Fruit fly (Drosophila melanogaster) whole organism, wandering third instar larva: Measurements from ENCODE around the gene CG12099.

Source experiments
- CG32264 ChIP-seq: fragments of 200-800 bp; sonication (Bioruptor generic); optimal IDR thresholded peaks from 2 replicates; lab custom pipeline; 2016; ENCODE audit warnings: missing biosample characterization, missing genetic modification characterization
- CG9705 ChIP-seq: fragments of 200-800 bp; sonication (Bioruptor generic); optimal IDR thresholded peaks from 2 replicates; lab custom pipeline; 2018; ENCODE audit warnings: missing biosample characterization, mild to moderate bottlenecking, missing genetic modification characterization
- CrebA ChIP-seq: fragments of 200-800 bp; sonication (Bioruptor generic); optimal IDR thresholded peaks from 2 replicates; lab custom pipeline; 2016; ENCODE audit warnings: missing biosample characterization, mild to moderate bottlenecking, missing genetic modification characterization, borderline replicate concordance
- Dfd ChIP-seq: fragments of >200 bp; optimal IDR thresholded peaks from 2 replicates; lab custom pipeline; 2017; ENCODE audit warnings: missing biosample characterization, missing genetic modification characterization
- Dif ChIP-seq: fragments of 200-275, 200-300 bp; sonication (Bioruptor generic); optimal IDR thresholded peaks from 2 replicates; lab custom pipeline; 2018; ENCODE audit warnings: missing biosample characterization, missing genetic modification characterization; ENCODE audit not compliant: partially characterized antibody
- GATAd ChIP-seq: sonication (Bioruptor generic); optimal IDR thresholded peaks from 2 replicates; lab custom pipeline; 2016; ENCODE audit warnings: missing biosample characterization, missing genetic modification characterization
- HLH106 ChIP-seq: fragments of 200-800 bp; optimal IDR thresholded peaks from 3 replicates; lab custom pipeline; 2019; ENCODE audit warnings: missing biosample characterization, mild to moderate bottlenecking, missing genetic modification characterization, moderate library complexity
- Hnf4 ChIP-seq: fragments of 200-800 bp; sonication (Bioruptor generic); optimal IDR thresholded peaks from 2 replicates; lab custom pipeline; 2016; ENCODE audit warnings: missing biosample characterization, mild to moderate bottlenecking, missing genetic modification characterization
- Hr78 ChIP-seq: fragments of >200 bp; optimal IDR thresholded peaks from 2 replicates; lab custom pipeline; 2017; ENCODE audit warnings: missing biosample characterization, missing genetic modification characterization
- Hr83 ChIP-seq: fragments of 200-300 bp; sonication (Bioruptor generic); optimal IDR thresholded peaks from 2 replicates; lab custom pipeline; 2016; ENCODE audit warnings: missing biosample characterization, mild to moderate bottlenecking, missing genetic modification characterization, moderate library complexity; ENCODE audit not compliant: poor library complexity, severe bottlenecking
- Jra ChIP-seq: sonication (Bioruptor generic); optimal IDR thresholded peaks from 2 replicates; lab custom pipeline; 2016; ENCODE audit warnings: missing biosample characterization, missing genetic modification characterization
- Mio ChIP-seq: sonication (Bioruptor generic); optimal IDR thresholded peaks from 2 replicates; lab custom pipeline; 2016; ENCODE audit warnings: missing biosample characterization, missing genetic modification characterization
- Myc ChIP-seq: fragments of >200 bp; optimal IDR thresholded peaks from 2 replicates; lab custom pipeline; 2017
- N ChIP-seq: fragments of >200 bp; optimal IDR thresholded peaks from 2 replicates; lab custom pipeline; 2018; ENCODE audit warnings: missing biosample characterization, missing external identifiers, missing genetic modification characterization
- OdsH ChIP-seq: fragments of 200-800 bp; sonication (Bioruptor generic); optimal IDR thresholded peaks from 2 replicates; lab custom pipeline; 2016; ENCODE audit warnings: missing biosample characterization, mild to moderate bottlenecking, missing genetic modification characterization
- Rel ChIP-seq, 2 experiments: fragments of 200-800 bp; sonication (Bioruptor generic) in 1 of 2; optimal IDR thresholded peaks; 2 replicates in 1 of 2; 3 replicates in 1 of 2; lab custom pipeline; 2016 to 2019; ENCODE audit warnings: mild to moderate bottlenecking in 2 of 2, missing biosample characterization in 2 of 2, missing genetic modification characterization in 2 of 2, moderate library complexity in 1 of 2
- Sp1 ChIP-seq: fragments of 200-800 bp; sonication (Bioruptor generic); optimal IDR thresholded peaks from 3 replicates; lab custom pipeline; 2019; ENCODE audit warnings: missing biosample characterization, mild to moderate bottlenecking, missing genetic modification characterization, moderate library complexity
- Vsx2 ChIP-seq: fragments of 200-300, 225-300 bp; sonication (Bioruptor generic); optimal IDR thresholded peaks from 2 replicates; lab custom pipeline; 2018; ENCODE audit warnings: missing biosample characterization, missing genetic modification characterization; ENCODE audit not compliant: partially characterized antibody
- br ChIP-seq: fragments of 200-800 bp; sonication (Bioruptor generic); optimal IDR thresholded peaks from 2 replicates; lab custom pipeline; 2016; ENCODE audit warnings: missing biosample characterization, missing genetic modification characterization
- brk ChIP-seq: fragments of 200-800 bp; sonication (Bioruptor generic); optimal IDR thresholded peaks from 2 replicates; lab custom pipeline; 2016; ENCODE audit warnings: missing biosample characterization, mild to moderate bottlenecking, missing genetic modification characterization
- dl ChIP-seq, 2 experiments: fragments of 175-275, 200-275 bp in 1 of 2; fragments of 200-275 bp in 1 of 2; sonication (Bioruptor generic); optimal IDR thresholded peaks; lab custom pipeline; 2018; ENCODE audit warnings: mild to moderate bottlenecking in 2 of 2, missing biosample characterization in 2 of 2, missing genetic modification characterization in 2 of 2, moderate library complexity in 2 of 2; ENCODE audit not compliant: partially characterized antibody in 2 of 2, insufficient read depth in 1 of 2
- dmrt93B ChIP-seq: fragments of 200-800 bp; sonication (Bioruptor generic); optimal IDR thresholded peaks from 2 replicates; lab custom pipeline; 2018; ENCODE audit warnings: missing biosample characterization, mild to moderate bottlenecking, missing genetic modification characterization
- ey ChIP-seq: fragments of 200-800 bp; sonication (Bioruptor generic); optimal IDR thresholded peaks from 2 replicates; lab custom pipeline; 2016; ENCODE audit warnings: missing biosample characterization, missing genetic modification characterization
- foxo ChIP-seq, 2 experiments: fragments of 200-800 bp; sonication (Bioruptor generic); optimal IDR thresholded peaks; 2 replicates in 1 of 2; 3 replicates in 1 of 2; lab custom pipeline; 2016 to 2017; ENCODE audit warnings: missing biosample characterization in 2 of 2, missing genetic modification characterization in 2 of 2
- fru ChIP-seq: fragments of 200-800 bp; sonication (Bioruptor generic); optimal IDR thresholded peaks from 3 replicates; lab custom pipeline; 2016; ENCODE audit warnings: missing biosample characterization, mild to moderate bottlenecking, missing genetic modification characterization
- h ChIP-seq: fragments of 200-800 bp; sonication (Bioruptor generic); optimal IDR thresholded peaks from 3 replicates; lab custom pipeline; 2016; ENCODE audit warnings: missing biosample characterization, mild to moderate bottlenecking, missing genetic modification characterization
- jim ChIP-seq: fragments of 175-275, 200-325 bp; sonication (Bioruptor generic); optimal IDR thresholded peaks from 2 replicates; lab custom pipeline; 2016; ENCODE audit warnings: missing biosample characterization, mild to moderate bottlenecking, missing genetic modification characterization
- lola ChIP-seq: fragments of >200 bp; optimal IDR thresholded peaks from 2 replicates; lab custom pipeline; 2017; ENCODE audit warnings: missing biosample characterization, missing genetic modification characterization
- pan ChIP-seq: fragments of >200 bp; optimal IDR thresholded peaks from 2 replicates; lab custom pipeline; 2017
- psq ChIP-seq: fragments of 200-800 bp; sonication (Bioruptor generic); optimal IDR thresholded peaks from 3 replicates; lab custom pipeline; 2017; ENCODE audit warnings: missing biosample characterization, mild to moderate bottlenecking, missing genetic modification characterization, moderate library complexity
- rgr ChIP-seq: fragments of 200-800 bp; sonication (Bioruptor generic); optimal IDR thresholded peaks from 3 replicates; lab custom pipeline; 2016; ENCODE audit warnings: missing biosample characterization, mild to moderate bottlenecking, missing genetic modification characterization
- sage ChIP-seq: fragments of 200-800 bp; sonication (Bioruptor generic); optimal IDR thresholded peaks from 2 replicates; lab custom pipeline; 2016; ENCODE audit warnings: missing biosample characterization, mild to moderate bottlenecking, missing genetic modification characterization
- sv ChIP-seq: fragments of 200-800 bp; sonication (Bioruptor generic); optimal IDR thresholded peaks from 3 replicates; lab custom pipeline; 2016; ENCODE audit warnings: missing biosample characterization, missing genetic modification characterization
- tai ChIP-seq: sonication (Bioruptor generic); optimal IDR thresholded peaks from 2 replicates; lab custom pipeline; 2016; ENCODE audit warnings: missing biosample characterization, missing genetic modification characterization
- usp ChIP-seq: fragments of >200 bp; optimal IDR thresholded peaks from 2 replicates; lab custom pipeline; 2017; ENCODE audit warnings: missing biosample characterization, missing genetic modification characterization
- woc ChIP-seq: sonication (Bioruptor generic); optimal IDR thresholded peaks from 2 replicates; lab custom pipeline; 2016; ENCODE audit warnings: missing biosample characterization, mild to moderate bottlenecking, missing genetic modification characterization

CG12099 gene

dm6 chr3L:1584003-1584402 is 25.7 kb upstream of the CG12099 start:
- no peak for TF ChIP-seq Dif (GFP tag; lab: Kevin White, UChicago)
- peak; percentile 15 for TF ChIP-seq OdsH
- no peak for TF ChIP-seq woc (GFP tag; lab: Kevin White, UChicago)
- no peak for TF ChIP-seq N (GFP tag; lab: Kevin White, UChicago)
- TF ChIP-seq lola (GFP tag; lab: Kevin White, UChicago) = no peak
- TF ChIP-seq brk (GFP tag; lab: Kevin White, UChicago) = no peak
- TF ChIP-seq fru = peak; percentile 32
- no peak for TF ChIP-seq usp
- peak in 1 of 2 experiments; percentile 48 for TF ChIP-seq foxo (GFP tag; optimal IDR thresholded peaks at IDR 0.05; lab: Kevin White, UChicago)
- TF ChIP-seq Sp1 = no peak
- TF ChIP-seq psq (GFP tag; lab: Kevin White, UChicago) = no peak
- TF ChIP-seq br = peak; percentile 8
- TF ChIP-seq rgr (GFP tag; lab: Kevin White, UChicago) = peak; percentile 27
- no peak for TF ChIP-seq pan
- TF ChIP-seq ey = peak; percentile 23
- TF ChIP-seq Dfd = no peak
- TF ChIP-seq CG32264 (GFP tag; lab: Kevin White, UChicago) = no peak
- TF ChIP-seq Rel (GFP tag; optimal IDR thresholded peaks at IDR 0.05; lab: Kevin White, UChicago) = no peak
- TF ChIP-seq Rel (tag; optimal IDR thresholded peaks at IDR 0.05; lab: Kevin White, UChicago) = no peak
- peak; percentile 4 for TF ChIP-seq tai (GFP tag; lab: Kevin White, UChicago)
- no peak for TF ChIP-seq Myc (lab: Kevin White, UChicago)
- TF ChIP-seq Jra (GFP tag; lab: Kevin White, UChicago) = no peak
- TF ChIP-seq Hnf4 = no peak
- TF ChIP-seq CrebA (GFP tag; lab: Kevin White, UChicago) = no peak
- no peak for TF ChIP-seq sage (GFP tag; lab: Kevin White, UChicago)
- TF ChIP-seq h = peak; percentile 50
- TF ChIP-seq Hr78 (GFP tag; lab: Kevin White, UChicago) = no peak
- TF ChIP-seq sv = no peak
- no peak for TF ChIP-seq Mio (GFP tag; lab: Kevin White, UChicago)

- TF ChIP-seq OdsH = no peak
- TF ChIP-seq dmrt93B = no peak
- TF ChIP-seq woc (GFP tag; lab: Kevin White, UChicago) = no peak
- TF ChIP-seq pan = no peak
- TF ChIP-seq Vsx2 (GFP tag; lab: Kevin White, UChicago) = no peak
- no peak for TF ChIP-seq jim (GFP tag; lab: Kevin White, UChicago)
- TF ChIP-seq Hr78 (GFP tag; lab: Kevin White, UChicago) = no peak
- no peak for TF ChIP-seq brk (GFP tag; lab: Kevin White, UChicago)
Observed at dm6 chr3L:1580821-1581220, 22.5 kb upstream of the CG12099 start.

dm6 chr3L:1580194-1580593 is 21.9 kb upstream of the CG12099 start:
- TF ChIP-seq Sp1 = no peak
- TF ChIP-seq Hr83 (GFP tag; lab: Kevin White, UChicago) = no peak
- TF ChIP-seq sv = no peak
- TF ChIP-seq lola (GFP tag; lab: Kevin White, UChicago) = no peak
- TF ChIP-seq N (GFP tag; lab: Kevin White, UChicago) = no peak
- TF ChIP-seq dl (GFP tag; optimal IDR thresholded peaks at IDR 0.05; lab: Kevin White, UChicago; ENCODE audit: insufficient read depth in 1 of 2, partially characterized antibody in 2 of 2) = no peak

- TF ChIP-seq ey = peak; percentile 3
- TF ChIP-seq foxo (GFP tag; optimal IDR thresholded peaks at IDR 0.05; lab: Kevin White, UChicago) = peak in 1 of 2 experiments; percentile 9
- no peak for TF ChIP-seq usp
- TF ChIP-seq rgr (GFP tag; lab: Kevin White, UChicago) = no peak
- TF ChIP-seq CG9705 (GFP tag; lab: Kevin White, UChicago) = no peak
- peak; percentile 5 for TF ChIP-seq dmrt93B
- TF ChIP-seq Myc (lab: Kevin White, UChicago) = no peak
- no peak for TF ChIP-seq Rel (GFP tag; optimal IDR thresholded peaks at IDR 0.05; lab: Kevin White, UChicago)
- no peak for TF ChIP-seq Rel (tag; optimal IDR thresholded peaks at IDR 0.05; lab: Kevin White, UChicago)
- peak; percentile 40 for TF ChIP-seq OdsH
- TF ChIP-seq psq (GFP tag; lab: Kevin White, UChicago) = no peak
- no peak for TF ChIP-seq GATAd
- TF ChIP-seq Vsx2 (GFP tag; lab: Kevin White, UChicago) = no peak
- no peak for TF ChIP-seq Dfd
- TF ChIP-seq sage (GFP tag; lab: Kevin White, UChicago) = no peak
- TF ChIP-seq CrebA (GFP tag; lab: Kevin White, UChicago) = no peak
- TF ChIP-seq Hr78 (GFP tag; lab: Kevin White, UChicago) = no peak
- TF ChIP-seq fru = peak; percentile 61
- peak; percentile 16 for TF ChIP-seq HLH106 (tag; lab: Kevin White, UChicago)
- TF ChIP-seq Jra (GFP tag; lab: Kevin White, UChicago) = no peak
- peak; percentile 40 for TF ChIP-seq Sp1
- peak; percentile 38 for TF ChIP-seq br
- no peak for TF ChIP-seq Hr83 (GFP tag; lab: Kevin White, UChicago)
- peak; percentile 69 for TF ChIP-seq h
Observed at dm6 chr3L:1579169-1579853, 21.0 kb upstream of the CG12099 start.
